Fruit fly (Drosophila melanogaster) whole organism, larva: ENCODE results near the gene Dus2.

ENCODE experiments used
- noc ChIP-seq: fragments of 200-800 bp; sonication (Bioruptor generic); optimal IDR thresholded peaks from 3 replicates; lab custom pipeline; 2019; ENCODE audit warnings: missing biosample characterization, mild to moderate bottlenecking, missing genetic modification characterization, moderate library complexity

Gene Dus2

dm6 chrX:14277435-14277834 is 39.6 kb downstream of the Dus2 start, which contains the start of gene Muc12Ea:
Gene Muc12Ea (plus strand): TSS chrX:14277735.
- no peak for TF ChIP-seq noc

dm6 chrX:14289293-14289692 is 51.5 kb downstream of the Dus2 start, which contains the start of gene CG9400:
Gene CG9400 (minus strand): TSS chrX:14289393.
- TF ChIP-seq noc = no peak
